Fruit fly (Drosophila melanogaster): ENCODE results near the gene CG42507.

The CG42507 gene

dm6 chr3L:14786230-14786850 is 28.6 kb upstream of the CG42507 start, which contains the start of the genes bmm and Tdrd3:
bmm (minus strand) TSS chr3L:14786412.
Tdrd3 (plus strand) TSS chr3L:14786791.
- TF ChIP-seq Hr83 (GFP tag; optimal IDR thresholded peaks at IDR 0.05; ENCODE audit: poor library complexity, severe bottlenecking): peak; percentile 90
- TF ChIP-seq Hnf4 (GFP tag; optimal IDR thresholded peaks at IDR 0.05): peak; percentile 74
- no peak for TF ChIP-seq N (GFP tag; optimal IDR thresholded peaks at IDR 0.05)
- peak; percentile 75 for TF ChIP-seq dmrt93B (GFP tag; optimal IDR thresholded peaks at IDR 0.05)
- TF ChIP-seq psq (GFP tag; optimal IDR thresholded peaks at IDR 0.05): peak; percentile 79
- no peak for TF ChIP-seq Abd-B (GFP tag; optimal IDR thresholded peaks at IDR 0.05)
- TF ChIP-seq woc (GFP tag; optimal IDR thresholded peaks at IDR 0.05): peak; percentile 64
- no peak for TF ChIP-seq dl (GFP tag; optimal IDR thresholded peaks at IDR 0.05; ENCODE audit: insufficient read depth in 1 of 2, partially characterized antibody in 2 of 2)
- TF ChIP-seq Mio (GFP tag; optimal IDR thresholded peaks at IDR 0.05): no peak
- no peak for TF ChIP-seq Hr78 (GFP tag; optimal IDR thresholded peaks at IDR 0.05)
- TF ChIP-seq Vsx2 (GFP tag; optimal IDR thresholded peaks at IDR 0.05; ENCODE audit: partially characterized antibody): no peak
- TF ChIP-seq rgr (GFP tag; optimal IDR thresholded peaks at IDR 0.05): peak; percentile 77
- TF ChIP-seq tai (GFP tag; optimal IDR thresholded peaks at IDR 0.05): no peak
- peak; percentile 58 for TF ChIP-seq sv (GFP tag; optimal IDR thresholded peaks at IDR 0.05)
- TF ChIP-seq Dif (GFP tag; optimal IDR thresholded peaks at IDR 0.05; ENCODE audit: partially characterized antibody): peak; percentile 51
- TF ChIP-seq foxo (GFP tag; optimal IDR thresholded peaks at IDR 0.05): peak in 1 of 2 experiments; percentile 83
- peak; percentile 61 for TF ChIP-seq jim (GFP tag; optimal IDR thresholded peaks at IDR 0.05)
- TF ChIP-seq brk (GFP tag; optimal IDR thresholded peaks at IDR 0.05): peak; percentile 76
- peak; percentile 60 for TF ChIP-seq fru (GFP tag; optimal IDR thresholded peaks at IDR 0.05)
- TF ChIP-seq Rel (GFP tag; optimal IDR thresholded peaks at IDR 0.05): no peak
- peak; percentile 48 for TF ChIP-seq Rel (tag; optimal IDR thresholded peaks at IDR 0.05)
- peak; percentile 87 for TF ChIP-seq Sp1 (GFP tag; optimal IDR thresholded peaks at IDR 0.05)
- TF ChIP-seq ey (GFP tag; optimal IDR thresholded peaks at IDR 0.05): peak; percentile 67
- TF ChIP-seq br (GFP tag; optimal IDR thresholded peaks at IDR 0.05): peak; percentile 24
- no peak for TF ChIP-seq Jra (GFP tag; optimal IDR thresholded peaks at IDR 0.05)
- TF ChIP-seq usp (GFP tag; optimal IDR thresholded peaks at IDR 0.05): no peak
- TF ChIP-seq CrebA (GFP tag; optimal IDR thresholded peaks at IDR 0.05; ENCODE audit: borderline replicate concordance): no peak
- no peak for TF ChIP-seq CG32264 (GFP tag; optimal IDR thresholded peaks at IDR 0.05)
- peak; percentile 19 for TF ChIP-seq sage (GFP tag; optimal IDR thresholded peaks at IDR 0.05)
- no peak for TF ChIP-seq pan (optimal IDR thresholded peaks at IDR 0.05)
- peak; percentile 50 for TF ChIP-seq h (GFP tag; optimal IDR thresholded peaks at IDR 0.05)
- peak; percentile 23 for TF ChIP-seq dsf (GFP tag; optimal IDR thresholded peaks at IDR 0.05; ENCODE audit: borderline replicate concordance)
- no peak for TF ChIP-seq lola (GFP tag; optimal IDR thresholded peaks at IDR 0.05)
- TF ChIP-seq Myc (optimal IDR thresholded peaks at IDR 0.05): no peak
- TF ChIP-seq GATAd (GFP tag; optimal IDR thresholded peaks at IDR 0.05): peak; percentile 54
- no peak for TF ChIP-seq Dfd (GFP tag; optimal IDR thresholded peaks at IDR 0.05)
- TF ChIP-seq OdsH (GFP tag; optimal IDR thresholded peaks at IDR 0.05): peak; percentile 77
- TF ChIP-seq CG9705 (GFP tag; optimal IDR thresholded peaks at IDR 0.05): peak; percentile 72
- peak; percentile 85 for TF ChIP-seq HLH106 (tag; optimal IDR thresholded peaks at IDR 0.05)

DNA sequence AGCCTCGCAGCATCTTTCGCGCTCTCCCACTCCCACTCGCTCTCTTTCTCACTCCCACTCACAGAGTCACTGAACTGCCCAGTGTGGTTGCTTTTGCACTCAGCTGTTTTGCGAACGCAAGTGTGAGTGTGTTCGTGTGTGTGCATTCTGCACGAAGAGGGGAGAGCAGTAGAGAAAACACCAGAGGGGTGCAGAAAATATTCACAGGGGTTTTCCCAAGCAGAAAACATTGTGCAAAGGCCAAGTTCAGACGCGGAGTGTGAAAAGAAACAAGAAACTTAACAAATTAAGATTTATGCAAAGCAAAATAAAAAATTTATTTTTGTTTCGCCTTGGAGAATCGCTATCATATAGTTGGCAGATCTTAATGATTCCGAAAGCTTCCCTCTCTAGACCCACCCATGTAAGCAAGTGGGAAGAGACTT is 27.7 kb upstream of the CG42507 start:
- no peak for TF ChIP-seq usp (GFP tag; optimal IDR thresholded peaks at IDR 0.05)
- TF ChIP-seq dmrt93B (GFP tag; optimal IDR thresholded peaks at IDR 0.05): peak; percentile 23
- no peak for TF ChIP-seq psq (GFP tag; optimal IDR thresholded peaks at IDR 0.05)
- no peak for TF ChIP-seq CG32264 (GFP tag; optimal IDR thresholded peaks at IDR 0.05)
- TF ChIP-seq h (GFP tag; optimal IDR thresholded peaks at IDR 0.05): peak; percentile 74
- peak; percentile 70 for TF ChIP-seq ey (GFP tag; optimal IDR thresholded peaks at IDR 0.05)
- TF ChIP-seq foxo (GFP tag; optimal IDR thresholded peaks at IDR 0.05): peak in 1 of 2 experiments; percentile 60
- TF ChIP-seq HLH106 (tag; optimal IDR thresholded peaks at IDR 0.05): peak; percentile 64
- TF ChIP-seq woc (GFP tag; optimal IDR thresholded peaks at IDR 0.05): peak; percentile 38
- no peak for TF ChIP-seq Jra (GFP tag; optimal IDR thresholded peaks at IDR 0.05)
- TF ChIP-seq OdsH (GFP tag; optimal IDR thresholded peaks at IDR 0.05): peak; percentile 65
- TF ChIP-seq dl (GFP tag; optimal IDR thresholded peaks at IDR 0.05; ENCODE audit: insufficient read depth in 1 of 2, partially characterized antibody in 2 of 2): peak; percentile 19 to 66
- TF ChIP-seq GATAd (GFP tag; optimal IDR thresholded peaks at IDR 0.05): no peak
- peak; percentile 12 for TF ChIP-seq Dif (GFP tag; optimal IDR thresholded peaks at IDR 0.05; ENCODE audit: partially characterized antibody)
- peak; percentile 59 for TF ChIP-seq Hr83 (GFP tag; optimal IDR thresholded peaks at IDR 0.05; ENCODE audit: poor library complexity, severe bottlenecking)
- TF ChIP-seq fru (GFP tag; optimal IDR thresholded peaks at IDR 0.05): peak; percentile 41
- TF ChIP-seq Rel (GFP tag; optimal IDR thresholded peaks at IDR 0.05): no peak
- TF ChIP-seq Rel (tag; optimal IDR thresholded peaks at IDR 0.05): peak; percentile 83
- TF ChIP-seq lola (GFP tag; optimal IDR thresholded peaks at IDR 0.05): peak; percentile 66
- TF ChIP-seq br (GFP tag; optimal IDR thresholded peaks at IDR 0.05): peak; percentile 62
- TF ChIP-seq rgr (GFP tag; optimal IDR thresholded peaks at IDR 0.05): peak; percentile 63
- peak; percentile 57 for TF ChIP-seq Hnf4 (GFP tag; optimal IDR thresholded peaks at IDR 0.05)
